Worm (Caenorhabditis elegans) whole organism, L2 larva: Measurements from ENCODE around the gene Y46G5A.15.

Experiments
- C34F6.9 ChIP-seq: fragments of 150-350 bp; optimal IDR thresholded peaks from 2 replicates; lab custom pipeline; 2014; ENCODE audit warnings: missing biosample characterization, missing genetic modification characterization
- F13H6.1 ChIP-seq: sonication (generic microtip); optimal IDR thresholded peaks from 2 replicates; lab custom pipeline; 2016; ENCODE audit warnings: missing genetic modification characterization, missing compliant biosample characterization
- ceh-82 ChIP-seq: fragments of 150-350 bp; optimal IDR thresholded peaks from 2 replicates; lab custom pipeline; 2014; ENCODE audit warnings: missing biosample characterization, missing genetic modification characterization
- fos-1 ChIP-seq: fragments of 150-350 bp; optimal IDR thresholded peaks from 2 replicates; lab custom pipeline; 2014; ENCODE audit warnings: missing biosample characterization, missing genetic modification characterization
- lin-39 ChIP-seq: fragments of 150-350 bp; optimal IDR thresholded peaks from 2 replicates; lab custom pipeline; 2014; ENCODE audit warnings: missing biosample characterization, missing genetic modification reagents, missing genetic modification characterization
- nhr-237 ChIP-seq: fragments of 150-350 bp; optimal IDR thresholded peaks from 2 replicates; lab custom pipeline; 2014; ENCODE audit warnings: missing biosample characterization, missing genetic modification characterization
- nhr-25 ChIP-seq: fragments of 150-350 bp; sonication (generic microtip); optimal IDR thresholded peaks from 3 replicates; lab custom pipeline; 2014; ENCODE audit warnings: missing biosample characterization, missing genetic modification characterization
- unc-55 ChIP-seq: fragments of 150-350 bp; sonication (generic microtip); optimal IDR thresholded peaks from 3 replicates; lab custom pipeline; 2014; ENCODE audit warnings: missing biosample characterization, missing genetic modification reagents, missing genetic modification characterization
- unc-62 ChIP-seq: fragments of 150-350 bp; optimal IDR thresholded peaks from 2 replicates; lab custom pipeline; 2014; ENCODE audit warnings: missing biosample characterization, missing genetic modification reagents, missing genetic modification characterization
- zag-1 ChIP-seq: fragments of 150-350 bp; optimal IDR thresholded peaks from 2 replicates; lab custom pipeline; 2014; ENCODE audit warnings: missing biosample characterization, missing genetic modification characterization

DNA sequence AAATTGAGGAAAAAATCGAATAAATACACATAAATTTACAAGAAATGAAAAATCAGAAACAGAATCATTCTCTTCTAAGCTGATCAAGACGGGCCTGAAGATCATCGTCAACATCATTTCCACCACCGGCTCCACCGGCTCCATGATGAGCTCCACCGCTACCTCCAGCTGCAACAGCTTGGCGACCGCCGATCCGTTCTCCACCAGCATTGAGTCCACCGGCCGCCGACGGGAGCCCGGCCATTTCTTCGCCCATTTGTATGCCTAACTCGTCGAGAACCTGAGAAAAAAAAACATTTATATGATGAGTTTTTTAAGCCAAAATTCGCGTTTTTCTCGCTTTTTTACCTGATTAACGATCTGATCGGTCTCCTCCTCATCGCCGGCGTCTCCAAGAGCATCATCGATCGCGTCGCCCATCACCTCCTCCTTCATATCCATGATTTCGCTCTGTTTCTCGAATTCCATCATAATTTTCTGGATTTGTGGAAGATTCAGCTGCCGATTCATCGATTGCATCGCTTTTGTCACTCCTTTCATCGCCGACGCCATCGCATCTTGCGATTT lies 17.9 kb downstream of the Y46G5A.15 start:
- no peak for TF ChIP-seq C34F6.9 (tag; lab: Kevin White, UChicago)
- TF ChIP-seq nhr-237 (tag; lab: Kevin White, UChicago): no peak
- no peak for TF ChIP-seq fos-1 (tag; lab: Kevin White, UChicago)
- no peak for TF ChIP-seq unc-55 (GFP tag; lab: Kevin White, UChicago)
- no peak for TF ChIP-seq nhr-25
- TF ChIP-seq ceh-82 (tag; lab: Kevin White, UChicago): no peak
- no peak for TF ChIP-seq lin-39 (tag; lab: Kevin White, UChicago)
- TF ChIP-seq unc-62 (GFP tag; lab: Kevin White, UChicago): no peak
- TF ChIP-seq F13H6.1: no peak
- no peak for TF ChIP-seq zag-1
